Fruit fly (Drosophila melanogaster) whole organism, wandering third instar larva: ENCODE results near the gene CG6508.

ENCODE experiments used
- CG32264 ChIP-seq: fragments of 200-800 bp; sonication (Bioruptor generic); optimal IDR thresholded peaks from 2 replicates; lab custom pipeline; 2016; ENCODE audit warnings: missing biosample characterization, missing genetic modification characterization
- CG9705 ChIP-seq: fragments of 200-800 bp; sonication (Bioruptor generic); optimal IDR thresholded peaks from 2 replicates; lab custom pipeline; 2018; ENCODE audit warnings: missing biosample characterization, mild to moderate bottlenecking, missing genetic modification characterization
- CrebA ChIP-seq: fragments of 200-800 bp; sonication (Bioruptor generic); optimal IDR thresholded peaks from 2 replicates; lab custom pipeline; 2016; ENCODE audit warnings: missing biosample characterization, mild to moderate bottlenecking, missing genetic modification characterization, borderline replicate concordance
- Dfd ChIP-seq: fragments of >200 bp; optimal IDR thresholded peaks from 2 replicates; lab custom pipeline; 2017; ENCODE audit warnings: missing biosample characterization, missing genetic modification characterization
- Dif ChIP-seq: fragments of 200-275, 200-300 bp; sonication (Bioruptor generic); optimal IDR thresholded peaks from 2 replicates; lab custom pipeline; 2018; ENCODE audit warnings: missing biosample characterization, missing genetic modification characterization; ENCODE audit not compliant: partially characterized antibody
- GATAd ChIP-seq: sonication (Bioruptor generic); optimal IDR thresholded peaks from 2 replicates; lab custom pipeline; 2016; ENCODE audit warnings: missing biosample characterization, missing genetic modification characterization
- Hnf4 ChIP-seq: fragments of 200-800 bp; sonication (Bioruptor generic); optimal IDR thresholded peaks from 2 replicates; lab custom pipeline; 2016; ENCODE audit warnings: missing biosample characterization, mild to moderate bottlenecking, missing genetic modification characterization
- Hr78 ChIP-seq: fragments of >200 bp; optimal IDR thresholded peaks from 2 replicates; lab custom pipeline; 2017; ENCODE audit warnings: missing biosample characterization, missing genetic modification characterization
- Hr83 ChIP-seq: fragments of 200-300 bp; sonication (Bioruptor generic); optimal IDR thresholded peaks from 2 replicates; lab custom pipeline; 2016; ENCODE audit warnings: missing biosample characterization, mild to moderate bottlenecking, missing genetic modification characterization, moderate library complexity; ENCODE audit not compliant: poor library complexity, severe bottlenecking
- Myc ChIP-seq: fragments of >200 bp; optimal IDR thresholded peaks from 2 replicates; lab custom pipeline; 2017
- N ChIP-seq: fragments of >200 bp; optimal IDR thresholded peaks from 2 replicates; lab custom pipeline; 2018; ENCODE audit warnings: missing biosample characterization, missing external identifiers, missing genetic modification characterization
- OdsH ChIP-seq: fragments of 200-800 bp; sonication (Bioruptor generic); optimal IDR thresholded peaks from 2 replicates; lab custom pipeline; 2016; ENCODE audit warnings: missing biosample characterization, mild to moderate bottlenecking, missing genetic modification characterization
- Rel ChIP-seq, 2 experiments: fragments of 200-800 bp; sonication (Bioruptor generic) in 1 of 2; optimal IDR thresholded peaks; 2 replicates in 1 of 2; 3 replicates in 1 of 2; lab custom pipeline; 2016 to 2019; ENCODE audit warnings: mild to moderate bottlenecking in 2 of 2, missing biosample characterization in 2 of 2, missing genetic modification characterization in 2 of 2, moderate library complexity in 1 of 2
- Sp1 ChIP-seq: fragments of 200-800 bp; sonication (Bioruptor generic); optimal IDR thresholded peaks from 3 replicates; lab custom pipeline; 2019; ENCODE audit warnings: missing biosample characterization, mild to moderate bottlenecking, missing genetic modification characterization, moderate library complexity
- br ChIP-seq: fragments of 200-800 bp; sonication (Bioruptor generic); optimal IDR thresholded peaks from 2 replicates; lab custom pipeline; 2016; ENCODE audit warnings: missing biosample characterization, missing genetic modification characterization
- brk ChIP-seq: fragments of 200-800 bp; sonication (Bioruptor generic); optimal IDR thresholded peaks from 2 replicates; lab custom pipeline; 2016; ENCODE audit warnings: missing biosample characterization, mild to moderate bottlenecking, missing genetic modification characterization
- dsf ChIP-seq: sonication (Bioruptor generic); optimal IDR thresholded peaks from 2 replicates; lab custom pipeline; 2016; ENCODE audit warnings: missing biosample characterization, missing genetic modification characterization, borderline replicate concordance
- ey ChIP-seq: fragments of 200-800 bp; sonication (Bioruptor generic); optimal IDR thresholded peaks from 2 replicates; lab custom pipeline; 2016; ENCODE audit warnings: missing biosample characterization, missing genetic modification characterization
- foxo ChIP-seq, 2 experiments: fragments of 200-800 bp; sonication (Bioruptor generic); optimal IDR thresholded peaks; 2 replicates in 1 of 2; 3 replicates in 1 of 2; lab custom pipeline; 2016 to 2017; ENCODE audit warnings: missing biosample characterization in 2 of 2, missing genetic modification characterization in 2 of 2
- fru ChIP-seq: fragments of 200-800 bp; sonication (Bioruptor generic); optimal IDR thresholded peaks from 3 replicates; lab custom pipeline; 2016; ENCODE audit warnings: missing biosample characterization, mild to moderate bottlenecking, missing genetic modification characterization
- h ChIP-seq: fragments of 200-800 bp; sonication (Bioruptor generic); optimal IDR thresholded peaks from 3 replicates; lab custom pipeline; 2016; ENCODE audit warnings: missing biosample characterization, mild to moderate bottlenecking, missing genetic modification characterization
- jim ChIP-seq: fragments of 175-275, 200-325 bp; sonication (Bioruptor generic); optimal IDR thresholded peaks from 2 replicates; lab custom pipeline; 2016; ENCODE audit warnings: missing biosample characterization, mild to moderate bottlenecking, missing genetic modification characterization
- lola ChIP-seq: fragments of >200 bp; optimal IDR thresholded peaks from 2 replicates; lab custom pipeline; 2017; ENCODE audit warnings: missing biosample characterization, missing genetic modification characterization
- psq ChIP-seq: fragments of 200-800 bp; sonication (Bioruptor generic); optimal IDR thresholded peaks from 3 replicates; lab custom pipeline; 2017; ENCODE audit warnings: missing biosample characterization, mild to moderate bottlenecking, missing genetic modification characterization, moderate library complexity
- sage ChIP-seq: fragments of 200-800 bp; sonication (Bioruptor generic); optimal IDR thresholded peaks from 2 replicates; lab custom pipeline; 2016; ENCODE audit warnings: missing biosample characterization, mild to moderate bottlenecking, missing genetic modification characterization
- tai ChIP-seq: sonication (Bioruptor generic); optimal IDR thresholded peaks from 2 replicates; lab custom pipeline; 2016; ENCODE audit warnings: missing biosample characterization, missing genetic modification characterization
- woc ChIP-seq: sonication (Bioruptor generic); optimal IDR thresholded peaks from 2 replicates; lab custom pipeline; 2016; ENCODE audit warnings: missing biosample characterization, mild to moderate bottlenecking, missing genetic modification characterization

CG6508 gene

dm6 chr2L:10794032-10794431 is 24.9 kb upstream of the CG6508 start (continued):
- TF ChIP-seq br = no peak

dm6 chr2L:10795731-10796130 is 23.2 kb upstream of the CG6508 start:
- TF ChIP-seq Hnf4 (GFP tag; lab: Kevin White, UChicago) = no peak
- TF ChIP-seq Dfd (GFP tag; lab: Kevin White, UChicago) = peak; percentile 82

- TF ChIP-seq Hr83 (GFP tag; lab: Kevin White, UChicago) (peak; percentile 38), Hr78 (GFP tag; lab: Kevin White, UChicago) (no peak), foxo (GFP tag; optimal IDR thresholded peaks at IDR 0.05; lab: Kevin White, UChicago) (peak in 1 of 2 experiments; percentile 1), Hnf4 (GFP tag; lab: Kevin White, UChicago) (no peak), Dif (peak; percentile 68), Rel (GFP tag; optimal IDR thresholded peaks at IDR 0.05; lab: Kevin White, UChicago) (no peak), Rel (tag; optimal IDR thresholded peaks at IDR 0.05; lab: Kevin White, UChicago) (peak; percentile 13), Myc (lab: Kevin White, UChicago) (peak; percentile 95), ey (GFP tag; lab: Kevin White, UChicago) (peak; percentile 2), h (peak; percentile 38), fru (GFP tag; lab: Kevin White, UChicago) (peak; percentile 17), brk (GFP tag; lab: Kevin White, UChicago) (no peak), psq (GFP tag; lab: Kevin White, UChicago) (peak; percentile 6)
Observed at dm6 chr2L:10800877-10801719, 17.8 kb upstream of the CG6508 start, which contains the start of gene CG31869. CG31869 (minus strand) TSS chr2L:10801109.

dm6 chr2L:10801951-10802780 is 16.7 kb upstream of the CG6508 start:
- TF ChIP-seq Rel (GFP tag; optimal IDR thresholded peaks at IDR 0.05; lab: Kevin White, UChicago) (no peak), Rel (tag; optimal IDR thresholded peaks at IDR 0.05; lab: Kevin White, UChicago) (peak; percentile 48), tai (no peak), sage (GFP tag; lab: Kevin White, UChicago) (no peak), Sp1 (GFP tag; lab: Kevin White, UChicago) (no peak)

dm6 chr2L:10820405-10820804 is 1.5 kb downstream of the CG6508 start, which contains the start of gene CG17134:
CG17134 (plus strand) TSS chr2L:10820705.
- TF ChIP-seq Dif = no peak
- no peak for TF ChIP-seq jim (GFP tag; lab: Kevin White, UChicago)
- no peak for TF ChIP-seq CG32264 (GFP tag; lab: Kevin White, UChicago)
- no peak for TF ChIP-seq Dfd (GFP tag; lab: Kevin White, UChicago)
- TF ChIP-seq brk (GFP tag; lab: Kevin White, UChicago) = no peak
- TF ChIP-seq CG9705 (GFP tag; lab: Kevin White, UChicago) = no peak
- TF ChIP-seq CrebA (GFP tag; lab: Kevin White, UChicago) = no peak

- TF ChIP-seq Rel (GFP tag; optimal IDR thresholded peaks at IDR 0.05; lab: Kevin White, UChicago) (no peak), Rel (tag; optimal IDR thresholded peaks at IDR 0.05; lab: Kevin White, UChicago) (no peak), dsf (GFP tag; lab: Kevin White, UChicago) (no peak), lola (GFP tag; lab: Kevin White, UChicago) (no peak), fru (GFP tag; lab: Kevin White, UChicago) (no peak), woc (no peak), OdsH (GFP tag; lab: Kevin White, UChicago) (no peak), N (GFP tag; lab: Kevin White, UChicago) (no peak), Hr83 (GFP tag; lab: Kevin White, UChicago) (no peak), GATAd (no peak), h (no peak), CG9705 (GFP tag; lab: Kevin White, UChicago) (no peak), CrebA (GFP tag; lab: Kevin White, UChicago) (no peak), psq (GFP tag; lab: Kevin White, UChicago) (no peak)
Observed at dm6 chr2L:10822620-10823019, 3.7 kb downstream of the CG6508 start.
